Worm (Caenorhabditis elegans): Measurements from ENCODE around the gene sma-9.

Gene sma-9

DNA sequence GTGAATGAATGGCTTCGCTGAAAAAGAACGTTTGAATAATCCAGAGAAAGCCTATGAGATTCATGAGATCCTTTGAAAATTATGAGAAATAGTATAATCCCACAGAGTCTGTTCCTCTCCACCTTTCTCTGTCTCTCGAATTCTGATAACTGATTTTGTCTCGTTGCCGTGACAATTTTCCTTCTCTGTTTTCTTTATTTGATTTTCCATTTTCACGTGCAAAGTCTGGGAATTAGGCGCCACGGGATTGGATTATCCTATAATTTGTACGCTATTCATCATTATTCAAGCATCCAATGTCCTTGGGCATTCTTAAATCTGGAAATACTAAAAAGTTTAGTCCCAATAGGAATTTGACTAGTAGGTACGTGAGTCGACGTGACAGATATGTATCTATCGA, 10.6 kb upstream of the sma-9 start:
- TF ChIP-seq ces-1 (GFP tag; optimal IDR thresholded peaks at IDR 0.05) (peak; percentile 32), cnd-1 (tag; optimal IDR thresholded peaks at IDR 0.05) (no peak), M03D4.4 (tag; optimal IDR thresholded peaks at IDR 0.05) (no peak)

DNA sequence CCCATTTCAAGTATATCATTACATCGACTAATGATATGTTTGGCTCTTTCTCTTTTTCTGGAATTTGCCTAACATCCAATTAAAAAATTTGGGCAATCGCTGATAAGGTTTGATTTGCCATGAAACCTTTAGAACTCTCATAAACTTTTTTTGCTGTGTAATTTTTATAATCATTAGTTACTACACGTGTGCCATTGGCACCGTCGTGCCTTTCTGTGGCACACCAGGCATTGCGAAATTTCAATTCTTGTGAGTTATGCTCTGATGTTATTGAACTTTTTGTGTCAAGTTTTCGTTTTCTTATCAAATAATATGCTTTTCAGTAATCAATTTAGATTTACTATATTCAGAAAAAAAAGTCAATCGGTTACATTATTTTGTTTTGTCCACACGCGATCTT, 8.1 kb upstream of the sma-9 start:
- TF ChIP-seq unc-120 (tag; optimal IDR thresholded peaks at IDR 0.05; ENCODE audit: poor library complexity, severe bottlenecking) = no peak
- no peak for TF ChIP-seq flh-1 (GFP tag; optimal IDR thresholded peaks at IDR 0.05)
- TF ChIP-seq nhr-76 (tag; optimal IDR thresholded peaks at IDR 0.05) = no peak
- TF ChIP-seq elt-1 (tag; optimal IDR thresholded peaks at IDR 0.05; ENCODE audit: borderline replicate concordance, insufficient read depth) = no peak
- no peak for TF ChIP-seq ceh-39 (tag; optimal IDR thresholded peaks at IDR 0.05)

DNA sequence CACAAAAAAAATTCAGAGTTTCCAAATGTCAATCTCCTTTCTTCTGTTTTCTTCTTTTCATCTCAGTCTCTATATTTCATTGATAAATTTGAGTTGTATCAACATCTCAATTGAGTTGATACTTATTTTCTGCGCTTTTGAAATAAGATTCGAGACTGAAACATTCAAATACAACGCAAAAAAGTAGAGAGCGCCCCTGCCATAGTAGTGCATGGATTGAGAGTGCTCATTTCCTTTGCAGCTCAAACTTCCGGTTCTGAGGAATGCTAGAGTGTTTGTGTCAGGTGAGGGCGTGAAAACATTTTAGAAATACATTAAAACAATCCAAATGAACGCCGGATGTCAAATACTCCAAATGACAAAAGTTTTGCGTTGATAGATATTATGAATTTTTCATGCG, 5.7 kb upstream of the sma-9 start:
- TF ChIP-seq nhr-237 (tag; optimal IDR thresholded peaks at IDR 0.05) (no peak), lin-13 (tag; optimal IDR thresholded peaks at IDR 0.05) (no peak), ceh-83 (GFP tag; optimal IDR thresholded peaks at IDR 0.05) (no peak), cnd-1 (tag; optimal IDR thresholded peaks at IDR 0.05) (no peak), unc-39 (tag; optimal IDR thresholded peaks at IDR 0.05) (no peak), mab-5 (tag; optimal IDR thresholded peaks at IDR 0.05) (no peak), ham-2 (GFP tag; optimal IDR thresholded peaks at IDR 0.05) (no peak), ztf-11 (tag; optimal IDR thresholded peaks at IDR 0.05) (no peak), zip-8 (tag; optimal IDR thresholded peaks at IDR 0.05) (no peak), sptf-1 (tag; optimal IDR thresholded peaks at IDR 0.05) (no peak), flh-1 (GFP tag; optimal IDR thresholded peaks at IDR 0.05) (no peak), blmp-1 (tag; optimal IDR thresholded peaks at IDR 0.05) (no peak)

DNA sequence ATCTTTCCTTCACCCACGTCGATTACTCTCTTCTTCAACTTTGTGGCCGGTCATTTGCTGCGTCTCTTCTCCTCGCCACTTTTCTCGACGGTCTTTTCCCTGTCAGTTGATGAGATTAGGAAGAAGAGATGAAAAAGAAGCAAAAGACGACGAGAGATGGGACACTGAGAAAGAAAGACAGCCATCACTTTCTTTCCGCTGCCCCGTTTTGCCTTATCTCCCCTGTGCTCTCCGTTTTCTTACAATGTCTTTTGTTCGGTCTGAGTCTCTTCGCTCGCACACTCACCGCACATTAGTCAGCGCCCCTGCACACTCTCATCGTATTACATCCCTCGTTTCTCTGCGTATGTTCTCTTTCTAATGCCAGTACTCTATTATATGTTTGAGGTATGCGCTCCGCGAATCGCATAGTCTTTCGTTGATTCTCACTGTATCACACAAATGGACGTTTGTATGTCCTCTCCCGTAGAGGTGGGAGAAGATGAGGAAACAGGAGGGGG, 2.9 kb upstream of the sma-9 start:
- TF ChIP-seq bed-3 (GFP tag; optimal IDR thresholded peaks at IDR 0.05) (no peak), elt-3 (tag; optimal IDR thresholded peaks at IDR 0.05) (peak; percentile 66), nhr-237 (tag; optimal IDR thresholded peaks at IDR 0.05) (peak; percentile 87), snpc-4 (tag; optimal IDR thresholded peaks at IDR 0.05) (no peak), lin-32 (GFP tag; optimal IDR thresholded peaks at IDR 0.05) (no peak), nhr-28 (tag; optimal IDR thresholded peaks at IDR 0.05) (peak; percentile 39), mep-1 (tag; optimal IDR thresholded peaks at IDR 0.05) (peak; percentile 84), tbx-8 (GFP tag; optimal IDR thresholded peaks at IDR 0.05) (no peak), sem-2 (GFP tag; optimal IDR thresholded peaks at IDR 0.05) (no peak), M03D4.4 (tag; optimal IDR thresholded peaks at IDR 0.05) (peak; percentile 62), nhr-76 (tag; optimal IDR thresholded peaks at IDR 0.05) (no peak), flh-1 (GFP tag; optimal IDR thresholded peaks at IDR 0.05) (no peak), ceh-39 (tag; optimal IDR thresholded peaks at IDR 0.05) (peak; percentile 81), mab-5 (tag; optimal IDR thresholded peaks at IDR 0.05) (peak; percentile 68), ztf-11 (tag; optimal IDR thresholded peaks at IDR 0.05) (peak; percentile 76), elt-1 (tag; optimal IDR thresholded peaks at IDR 0.05; ENCODE audit: borderline replicate concordance, insufficient read depth) (peak; percentile 76), mls-2 (tag; optimal IDR thresholded peaks at IDR 0.05) (peak; percentile 78), lsy-2 (tag; optimal IDR thresholded peaks at IDR 0.05) (peak; percentile 58), pha-4 (tag; optimal IDR thresholded peaks at IDR 0.05) (peak; percentile 70), unc-39 (tag; optimal IDR thresholded peaks at IDR 0.05) (no peak), ceh-43 (GFP tag; optimal IDR thresholded peaks at IDR 0.05) (peak; percentile 20), nhr-2 (tag; optimal IDR thresholded peaks at IDR 0.05) (peak; percentile 97), unc-62 (GFP tag; optimal IDR thresholded peaks at IDR 0.05) (peak; percentile 99), nhr-12 (tag; optimal IDR thresholded peaks at IDR 0.05) (no peak), ceh-83 (GFP tag; optimal IDR thresholded peaks at IDR 0.05) (no peak), lin-13 (tag; optimal IDR thresholded peaks at IDR 0.05) (no peak), unc-120 (tag; optimal IDR thresholded peaks at IDR 0.05; ENCODE audit: poor library complexity, severe bottlenecking) (peak; percentile 98), hlh-1 (tag; optimal IDR thresholded peaks at IDR 0.05) (peak; percentile 73), blmp-1 (tag; optimal IDR thresholded peaks at IDR 0.05) (peak; percentile 68), ces-1 (GFP tag; optimal IDR thresholded peaks at IDR 0.05) (peak; percentile 100), cnd-1 (tag; optimal IDR thresholded peaks at IDR 0.05) (peak; percentile 17), sptf-1 (tag; optimal IDR thresholded peaks at IDR 0.05) (peak; percentile 4), zip-8 (tag; optimal IDR thresholded peaks at IDR 0.05) (no peak), drap-1 (GFP tag; optimal IDR thresholded peaks at IDR 0.05) (peak; percentile 47), ham-2 (GFP tag; optimal IDR thresholded peaks at IDR 0.05) (peak; percentile 77)

All from whole organism, mixed stage, embryonic.